Worm (Caenorhabditis elegans): Measurements from ENCODE around the gene ttr-6.
A peak's percentile ranks its signal among the peaks of the same experiment; 100 is the strongest.

Gene ttr-6

ce11 chrX:6591674-6592073, 5.2 kb downstream of the ttr-6 start:
- no peak for TF ChIP-seq ccch-3 (GFP tag; optimal IDR thresholded peaks at IDR 0.05)
- TF ChIP-seq ceh-100 (GFP tag; IDR thresholded peaks at IDR 0.05) = no peak
- TF ChIP-seq somi-1 (GFP tag; optimal IDR thresholded peaks at IDR 0.05) = no peak

- no peak for TF ChIP-seq ztf-3 (GFP tag; optimal IDR thresholded peaks at IDR 0.05)
- TF ChIP-seq pha-4 (tag; optimal IDR thresholded peaks at IDR 0.05) = no peak
- TF ChIP-seq F39B2.1 (GFP tag; IDR thresholded peaks at IDR 0.05) = no peak
- TF ChIP-seq F57A8.1 (GFP tag; optimal IDR thresholded peaks at IDR 0.05) = no peak
- no peak for TF ChIP-seq snpc-1.3 (tag; optimal IDR thresholded peaks at IDR 0.05; ENCODE audit: insufficient read depth)
- no peak for TF ChIP-seq hrde-1 (tag; optimal IDR thresholded peaks at IDR 0.05; ENCODE audit: borderline replicate concordance)
Measured at ce11 chrX:6588495-6588894, 8.4 kb downstream of the ttr-6 start, which contains the start of gene fbxl-4. TSS of gene fbxl-4 (plus strand) at chrX:6588795.

ce11 chrX:6583385-6583784, 13.5 kb downstream of the ttr-6 start:
- TF ChIP-seq ceh-27 (GFP tag; optimal IDR thresholded peaks at IDR 0.05) = no peak
- TF ChIP-seq Y95B8A.8 (GFP tag; IDR thresholded peaks at IDR 0.05) = no peak
- TF ChIP-seq ets-4 (GFP tag; optimal IDR thresholded peaks at IDR 0.05) = no peak
- no peak for TF ChIP-seq madf-6 (GFP tag; IDR thresholded peaks at IDR 0.05)
- no peak for TF ChIP-seq cebp-1 (GFP tag; IDR thresholded peaks at IDR 0.05)
- no peak for TF ChIP-seq cebp-1 (tag; optimal IDR thresholded peaks at IDR 0.05)
- TF ChIP-seq hmg-20 (GFP tag; IDR thresholded peaks at IDR 0.05) = no peak
- no peak for TF ChIP-seq nfya-2 (GFP tag; IDR thresholded peaks at IDR 0.05)
- TF ChIP-seq ceh-40 (GFP tag; IDR thresholded peaks at IDR 0.05) = no peak
- TF ChIP-seq snpc-4 (GFP tag; optimal IDR thresholded peaks at IDR 0.05) = no peak
- TF ChIP-seq snpc-4 (tag; optimal IDR thresholded peaks at IDR 0.05) = no peak
- no peak for TF ChIP-seq C17E4.6 (GFP tag; IDR thresholded peaks at IDR 0.05)
- no peak for TF ChIP-seq repo-1 (tag; optimal IDR thresholded peaks at IDR 0.05)
- no peak for TF ChIP-seq rec-8 (tag; optimal IDR thresholded peaks at IDR 0.05)
- TF ChIP-seq mes-4 (tag; optimal IDR thresholded peaks at IDR 0.05) = no peak
- TF ChIP-seq lir-1 (GFP tag; conservative IDR thresholded peaks at IDR 0.05) = no peak
- no peak for TF ChIP-seq F57A8.1 (GFP tag; optimal IDR thresholded peaks at IDR 0.05)
- no peak for TF ChIP-seq dpl-1 (GFP tag; optimal IDR thresholded peaks at IDR 0.05)
- no peak for TF ChIP-seq F23B12.7 (tag; optimal IDR thresholded peaks at IDR 0.05; ENCODE audit: insufficient read depth)
- TF ChIP-seq unc-130 (GFP tag; optimal IDR thresholded peaks at IDR 0.05) = no peak

ce11 chrX:6575992-6576391, 20.9 kb downstream of the ttr-6 start:
- TF ChIP-seq ekl-4 (GFP tag; IDR thresholded peaks at IDR 0.05) (no peak), tbp1 (GFP tag; optimal IDR thresholded peaks at IDR 0.05) (no peak), chd-7 (tag; optimal IDR thresholded peaks at IDR 0.05) (no peak), aptf-3 (GFP tag; IDR thresholded peaks at IDR 0.05) (no peak), ceh-27 (GFP tag; optimal IDR thresholded peaks at IDR 0.05) (no peak), B0336.3 (GFP tag; IDR thresholded peaks at IDR 0.05) (no peak)

ce11 chrX:6572987-6573386, 23.9 kb downstream of the ttr-6 start:
- no peak for TF ChIP-seq ceh-91 (GFP tag; IDR thresholded peaks at IDR 0.05)
- no peak for TF ChIP-seq Y79H2A.3 (GFP tag; conservative IDR thresholded peaks at IDR 0.05)
- TF ChIP-seq snpc-1.3 (tag; optimal IDR thresholded peaks at IDR 0.05; ENCODE audit: insufficient read depth) = no peak
- TF ChIP-seq nfyb-1 (GFP tag; IDR thresholded peaks at IDR 0.05) = 0 out of 2 replicates have a peak, but pooled peaks have one; percentile 26
- TF ChIP-seq ceh-58 (GFP tag; IDR thresholded peaks at IDR 0.05) = no peak
- peak; percentile 62 for TF ChIP-seq zfh-2 (GFP tag; conservative IDR thresholded peaks at IDR 0.05)

All from whole organism, young adult.